Worm (Caenorhabditis elegans) whole organism, L4/young adult: Measurements from ENCODE around the gene Y41C4A.32.

Experiments
- W03F9.2 ChIP-seq: fragments of 150-350 bp; optimal IDR thresholded peaks from 2 replicates; lab custom pipeline; 2014; ENCODE audit warnings: missing biosample characterization, missing genetic modification characterization
- him-1 ChIP-seq: sonication (generic microtip); optimal IDR thresholded peaks from 2 replicates; lab custom pipeline; 2016; ENCODE audit warnings: missing genotype, missing genetic modification reagents, missing genetic modification characterization, missing compliant biosample characterization

DNA sequence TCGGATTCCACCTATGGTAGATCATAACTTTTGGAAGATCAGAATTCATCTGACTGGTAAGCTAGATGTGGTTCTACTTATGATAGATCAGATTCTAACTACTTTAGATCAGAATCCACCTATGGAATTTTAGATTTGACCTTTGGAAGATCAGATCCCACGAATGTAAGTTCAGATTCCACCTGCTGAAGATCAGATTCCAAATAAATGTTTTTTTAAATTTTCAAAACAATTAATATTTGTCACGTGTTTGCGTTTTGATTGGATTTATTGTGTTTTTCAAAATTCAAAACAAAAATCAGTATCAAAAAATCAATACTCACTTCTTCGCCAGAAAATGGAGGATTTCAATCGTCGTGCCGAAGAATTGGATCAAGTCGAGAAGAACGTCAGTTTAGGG is 22.9 kb upstream of the Y41C4A.32 start, which contains the start of gene Y41C4A.7:
- TF ChIP-seq him-1 (tag; lab: Kevin White, UChicago) (no peak), W03F9.2 (no peak)
